Fruit fly (Drosophila melanogaster) whole organism, prepupa: ENCODE data around the gene CG9166.

Experiments
- CG16779 ChIP-seq: fragments of 200-800 bp; sonication (Bioruptor generic); optimal IDR thresholded peaks from 3 replicates; lab custom pipeline; 2017; ENCODE audit warnings: missing biosample characterization, mild to moderate bottlenecking, missing genetic modification characterization
- CG4318 ChIP-seq: fragments of 200-800 bp; sonication (Bioruptor generic); optimal IDR thresholded peaks from 3 replicates; lab custom pipeline; 2017; ENCODE audit warnings: missing biosample characterization, mild to moderate bottlenecking, missing genetic modification characterization
- Ets96B ChIP-seq: fragments of 200-800 bp; optimal IDR thresholded peaks from 2 replicates; lab custom pipeline; 2019; ENCODE audit warnings: missing biosample characterization, mild to moderate bottlenecking, missing genetic modification characterization, moderate library complexity
- Gug ChIP-seq: fragments of 200-800 bp; sonication (Bioruptor generic); IDR thresholded peaks from 2 replicates; pipeline ENCODE4 v1.3.6; 2022; ENCODE audit warnings: missing biosample characterization, missing genetic modification characterization
- Hr38 ChIP-seq: sonication (Bioruptor generic); optimal IDR thresholded peaks from 2 replicates; lab custom pipeline; 2016; ENCODE audit warnings: missing biosample characterization, missing genetic modification characterization
- Hr4 ChIP-seq: fragments of 200-800 bp; sonication (Bioruptor generic); optimal IDR thresholded peaks from 3 replicates; lab custom pipeline; 2016; ENCODE audit warnings: missing biosample characterization, missing genetic modification characterization
- Lpt ChIP-seq: fragments of 200-800 bp; sonication (Bioruptor generic); optimal IDR thresholded peaks from 3 replicates; lab custom pipeline; 2016; ENCODE audit warnings: missing biosample characterization, missing genetic modification characterization
- Sox102F ChIP-seq: fragments of 200-800 bp; sonication (Bioruptor generic); optimal IDR thresholded peaks from 2 replicates; lab custom pipeline; 2016; ENCODE audit warnings: missing biosample characterization, mild to moderate bottlenecking, missing genetic modification characterization
- Sox15 ChIP-seq: fragments of 200-800 bp; sonication (Bioruptor generic); optimal IDR thresholded peaks from 3 replicates; lab custom pipeline; 2016; ENCODE audit warnings: missing biosample characterization, missing genetic modification characterization
- fd85E ChIP-seq: fragments of 200-800 bp; sonication (Bioruptor generic); optimal IDR thresholded peaks from 3 replicates; lab custom pipeline; 2016; ENCODE audit warnings: missing biosample characterization, missing genetic modification characterization
- lz ChIP-seq: fragments of 200-800 bp; sonication (Bioruptor generic); optimal IDR thresholded peaks from 3 replicates; lab custom pipeline; 2016; ENCODE audit warnings: missing biosample characterization, missing genetic modification characterization
- pdm3 ChIP-seq: fragments of 200-800 bp; sonication (Bioruptor generic); optimal IDR thresholded peaks from 3 replicates; lab custom pipeline; 2016; ENCODE audit warnings: missing biosample characterization, missing genetic modification characterization
- salr ChIP-seq, 2 experiments: fragments of 200-800 bp; sonication (Bioruptor generic); optimal IDR thresholded peaks; 3 replicates each; lab custom pipeline; 2016 to 2018; ENCODE audit warnings: missing biosample characterization in 2 of 2, missing genetic modification characterization in 2 of 2, mild to moderate bottlenecking in 1 of 2

DNA sequence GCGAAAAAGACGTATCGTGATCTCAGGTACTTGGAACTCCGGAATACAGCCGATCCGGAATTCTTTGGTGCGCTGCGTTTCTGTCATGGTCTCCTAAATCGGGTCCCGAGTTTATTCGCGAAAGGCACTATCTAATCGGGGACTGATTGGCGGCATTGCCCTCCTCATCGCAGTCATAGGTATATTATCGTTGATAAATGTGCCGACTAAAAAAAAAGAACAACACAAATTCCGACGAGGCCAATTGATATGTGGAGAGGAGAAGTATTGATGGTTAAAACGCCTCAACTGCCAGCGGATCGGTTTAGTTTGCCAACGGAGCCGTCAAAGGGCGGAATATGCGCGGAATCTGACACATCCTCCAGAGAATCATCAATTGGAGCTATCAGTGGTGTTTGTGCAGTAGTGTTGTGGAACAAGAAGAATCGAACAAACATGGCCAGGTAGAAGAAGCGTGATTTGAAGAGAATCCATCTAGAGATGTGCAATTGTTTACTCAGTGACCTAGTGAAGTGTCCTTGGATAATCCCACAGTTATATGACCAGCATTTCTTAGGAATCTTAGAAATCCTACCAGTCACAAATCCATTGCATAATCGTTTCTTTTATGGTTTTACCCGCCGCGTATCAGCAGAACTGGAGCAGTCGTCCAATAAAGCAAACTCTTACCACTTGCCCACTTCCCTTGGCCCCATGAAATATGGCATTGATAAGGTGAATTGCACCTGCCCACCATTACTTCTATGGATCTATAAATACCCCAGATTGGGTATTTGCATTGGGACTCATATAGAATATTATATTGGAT, 25.9 kb upstream of the CG9166 start:
- TF ChIP-seq pdm3 (no peak), salr (GFP tag; optimal IDR thresholded peaks at IDR 0.05; lab: Kevin White, UChicago) (no peak), CG16779 (tag; lab: Kevin White, UChicago) (no peak), Gug (GFP tag; lab: Robert Waterston, UW) (no peak), Lpt (GFP tag; lab: Kevin White, UChicago) (no peak), Hr4 (GFP tag; lab: Kevin White, UChicago) (no peak), Hr38 (GFP tag; lab: Kevin White, UChicago) (no peak), fd85E (no peak), CG4318 (GFP tag; lab: Kevin White, UChicago) (no peak), Sox15 (GFP tag; lab: Kevin White, UChicago) (no peak), Sox102F (GFP tag; lab: Kevin White, UChicago) (no peak), lz (GFP tag; lab: Kevin White, UChicago) (no peak), Ets96B (tag; lab: Kevin White, UChicago) (no peak)
